Fruit fly (Drosophila melanogaster) whole organism, adult: ENCODE results near the gene Alr.
A peak's percentile ranks its signal among the peaks of the same experiment; 100 is the strongest.

ENCODE experiments used
- CG11617 ChIP-seq: fragments of 200-800 bp; sonication (Bioruptor generic); optimal IDR thresholded peaks from 2 replicates; lab custom pipeline; 2017; ENCODE audit warnings: mild to moderate bottlenecking, missing biosample characterization, missing genetic modification reagents, missing genetic modification characterization
- CG1620 ChIP-seq: fragments of 200-800 bp; sonication (Bioruptor generic); optimal IDR thresholded peaks from 2 replicates; lab custom pipeline; 2016; ENCODE audit warnings: missing biosample characterization, missing genetic modification characterization
- CG7101 ChIP-seq: fragments of 200-800 bp; sonication (Bioruptor generic); optimal IDR thresholded peaks from 2 replicates; lab custom pipeline; 2018; ENCODE audit warnings: missing biosample characterization, mild to moderate bottlenecking, missing genetic modification characterization, moderate library complexity
- cic ChIP-seq: fragments of 200-800 bp; sonication (Bioruptor generic); optimal IDR thresholded peaks from 2 replicates; lab custom pipeline; 2017; ENCODE audit warnings: missing biosample characterization, mild to moderate bottlenecking, missing genetic modification characterization, moderate library complexity
- kay ChIP-seq: fragments of 200-800 bp; sonication (Bioruptor generic); peaks from one replicate; lab custom pipeline; 2016; ENCODE audit warnings: missing biosample characterization, missing genetic modification characterization, borderline replicate concordance
- ovo ChIP-seq: fragments of 200-800 bp; sonication (Bioruptor generic); optimal IDR thresholded peaks from 2 replicates; lab custom pipeline; 2016; ENCODE audit warnings: missing biosample characterization, missing genetic modification characterization

- TF ChIP-seq cic (GFP tag; lab: Kevin White, UChicago) (no peak), ovo (GFP tag; lab: Kevin White, UChicago) (peak; percentile 34), CG7101 (tag; lab: Kevin White, UChicago) (no peak), kay (GFP tag; lab: Kevin White, UChicago) (no peak), CG11617 (GFP tag; lab: Kevin White, UChicago) (no peak), CG1620 (GFP tag; lab: Kevin White, UChicago) (no peak)
Observed at dm6 chrX:19712898-19713627, 35.1 kb upstream of the Alr start, which contains the start of gene meso18E.
